Worm (Caenorhabditis elegans) whole organism, late embryonic: ENCODE results near the gene abu-1.
A peak's percentile ranks its signal among the peaks of the same experiment; 100 is the strongest.

Experiments used
- C08G9.2 ChIP-seq: sonication (generic microtip); optimal IDR thresholded peaks from 2 replicates; lab custom pipeline; 2016; ENCODE audit warnings: mild to moderate bottlenecking, missing genetic modification characterization, moderate library complexity, missing compliant biosample characterization
- C38D4.7 ChIP-seq: fragments of 200-800 bp; sonication (Bioruptor generic); optimal IDR thresholded peaks from 2 replicates; lab custom pipeline; 2018; ENCODE audit warnings: mild to moderate bottlenecking, missing genetic modification characterization, moderate library complexity, missing compliant biosample characterization
- F13H6.1 ChIP-seq: sonication (generic microtip); optimal IDR thresholded peaks from 2 replicates; lab custom pipeline; 2016; ENCODE audit warnings: missing genetic modification characterization, missing compliant biosample characterization
- K09A11.1 ChIP-seq: sonication (generic microtip); optimal IDR thresholded peaks from 2 replicates; lab custom pipeline; 2017; ENCODE audit warnings: antibody characterized with exemption, mild to moderate bottlenecking, missing genetic modification characterization, missing compliant biosample characterization; ENCODE audit not compliant: insufficient read depth
- ahr-1 ChIP-seq: sonication (generic microtip); optimal IDR thresholded peaks from 2 replicates; lab custom pipeline; 2016; ENCODE audit warnings: missing genetic modification characterization, missing compliant biosample characterization
- ceh-2 ChIP-seq: sonication (generic microtip); optimal IDR thresholded peaks from 2 replicates; lab custom pipeline; 2016; ENCODE audit warnings: missing genotype, missing genetic modification characterization, missing compliant biosample characterization
- ceh-22 ChIP-seq: sonication (generic microtip); optimal IDR thresholded peaks from 2 replicates; lab custom pipeline; 2017; ENCODE audit warnings: missing biosample characterization, missing genetic modification characterization
- ceh-24 ChIP-seq: sonication (generic microtip); optimal IDR thresholded peaks from 2 replicates; lab custom pipeline; 2016; ENCODE audit warnings: mild to moderate bottlenecking, missing genetic modification characterization, missing compliant biosample characterization
- ceh-30 ChIP-seq: fragments of 150-350 bp; optimal IDR thresholded peaks from 2 replicates; lab custom pipeline; 2014; ENCODE audit warnings: missing biosample characterization, missing genetic modification characterization
- ceh-31 ChIP-seq: sonication (generic microtip); optimal IDR thresholded peaks from 2 replicates; lab custom pipeline; 2016; ENCODE audit warnings: missing genetic modification characterization, missing compliant biosample characterization
- ceh-34 ChIP-seq: sonication (generic microtip); optimal IDR thresholded peaks from 2 replicates; lab custom pipeline; 2016; ENCODE audit warnings: mild to moderate bottlenecking, missing genetic modification characterization, missing compliant biosample characterization
- ceh-45 ChIP-seq: fragments of 200-800 bp; sonication (Bioruptor generic); IDR thresholded peaks from 2 replicates; pipeline ENCODE4 v1.3.6; 2022; ENCODE audit warnings: missing genetic modification reagents, missing genetic modification characterization, missing compliant biosample characterization
- ceh-48 ChIP-seq: sonication (generic microtip); optimal IDR thresholded peaks from 2 replicates; lab custom pipeline; 2016; ENCODE audit warnings: missing genetic modification characterization, inconsistent platforms, missing compliant biosample characterization
- ceh-9 ChIP-seq: sonication (generic microtip); optimal IDR thresholded peaks from 2 replicates; lab custom pipeline; 2016; ENCODE audit warnings: mild to moderate bottlenecking, missing genetic modification characterization, inconsistent platforms, missing compliant biosample characterization
- dmd-4 ChIP-seq: sonication (generic microtip); optimal IDR thresholded peaks from 2 replicates; lab custom pipeline; 2016; ENCODE audit warnings: borderline replicate concordance, missing genetic modification characterization, missing compliant biosample characterization
- dve-1 ChIP-seq: sonication (generic microtip); optimal IDR thresholded peaks from 2 replicates; lab custom pipeline; 2017; ENCODE audit warnings: antibody characterized with exemption, mild to moderate bottlenecking, missing genetic modification characterization, missing compliant biosample characterization
- elt-4 ChIP-seq: sonication (generic microtip); optimal IDR thresholded peaks from 2 replicates; lab custom pipeline; 2016; ENCODE audit warnings: missing genetic modification characterization, missing compliant biosample characterization
- ets-4 ChIP-seq: sonication (generic microtip); optimal IDR thresholded peaks from 2 replicates; lab custom pipeline; 2016; ENCODE audit warnings: missing genetic modification characterization, missing compliant biosample characterization
- fax-1 ChIP-seq: sonication (generic microtip); optimal IDR thresholded peaks from 2 replicates; lab custom pipeline; 2016; ENCODE audit warnings: missing genotype, missing genetic modification characterization, missing compliant biosample characterization
- gmeb-2 ChIP-seq: sonication (generic microtip); optimal IDR thresholded peaks from 2 replicates; lab custom pipeline; 2016; ENCODE audit warnings: missing genetic modification characterization, inconsistent platforms, missing compliant biosample characterization
- hlh-15 ChIP-seq: sonication (generic microtip); optimal IDR thresholded peaks from 2 replicates; lab custom pipeline; 2016; ENCODE audit warnings: missing genetic modification characterization, missing compliant biosample characterization
- hlh-8 ChIP-seq: sonication (generic microtip); optimal IDR thresholded peaks from 2 replicates; lab custom pipeline; 2016; ENCODE audit warnings: missing genotype, missing genetic modification characterization, missing compliant biosample characterization
- lim-6 ChIP-seq: sonication (generic microtip); optimal IDR thresholded peaks from 2 replicates; lab custom pipeline; 2016; ENCODE audit warnings: missing genetic modification characterization, missing compliant biosample characterization
- mec-3 ChIP-seq: sonication (generic microtip); optimal IDR thresholded peaks from 2 replicates; lab custom pipeline; 2016; ENCODE audit warnings: borderline replicate concordance, missing genetic modification characterization, missing compliant biosample characterization
- nfya-1 ChIP-seq: sonication (generic microtip); optimal IDR thresholded peaks from 2 replicates; lab custom pipeline; 2017; ENCODE audit warnings: missing genetic modification characterization, mild to moderate bottlenecking, missing compliant biosample characterization, antibody characterized with exemption, moderate library complexity
- nhr-11 ChIP-seq: fragments of 150-350 bp; optimal IDR thresholded peaks from 2 replicates; lab custom pipeline; 2014; ENCODE audit warnings: missing biosample characterization, missing genetic modification characterization
- odd-2 ChIP-seq: sonication (generic microtip); optimal IDR thresholded peaks from 2 replicates; lab custom pipeline; 2017; ENCODE audit warnings: antibody characterized with exemption, mild to moderate bottlenecking, missing genetic modification characterization, missing compliant biosample characterization
- pat-9 ChIP-seq: fragments of 200-800 bp; sonication (Bioruptor generic); optimal IDR thresholded peaks from 2 replicates; lab custom pipeline; 2018; ENCODE audit warnings: mild to moderate bottlenecking, missing genetic modification characterization, moderate library complexity, missing compliant biosample characterization
- pax-1 ChIP-seq: fragments of 150-350 bp; optimal IDR thresholded peaks from 2 replicates; lab custom pipeline; 2014; ENCODE audit warnings: missing biosample characterization, missing genetic modification characterization
- pha-4 ChIP-seq: fragments of 150-350 bp; optimal IDR thresholded peaks from 2 replicates; lab custom pipeline; 2018; ENCODE audit warnings: missing biosample characterization, missing genetic modification reagents, missing genetic modification characterization
- pqm-1 ChIP-seq: sonication (generic microtip); optimal IDR thresholded peaks from 2 replicates; lab custom pipeline; 2016; ENCODE audit warnings: missing genetic modification characterization, missing compliant biosample characterization
- pros-1 ChIP-seq: fragments of 150-350 bp; optimal IDR thresholded peaks from 2 replicates; lab custom pipeline; 2014; ENCODE audit warnings: missing biosample characterization, missing genetic modification reagents, missing genetic modification characterization
- ref-2 ChIP-seq: sonication (generic microtip); optimal IDR thresholded peaks from 2 replicates; lab custom pipeline; 2016; ENCODE audit warnings: missing genetic modification characterization, missing compliant biosample characterization
- rnt-1 ChIP-seq: sonication (generic microtip); optimal IDR thresholded peaks from 2 replicates; lab custom pipeline; 2016; ENCODE audit warnings: missing genetic modification characterization, missing compliant biosample characterization
- sox-2 ChIP-seq: fragments of 200-800 bp; sonication (Bioruptor generic); IDR thresholded peaks from 2 replicates; pipeline ENCODE4 v1.3.6; 2022; ENCODE audit warnings: missing genetic modification reagents, missing genetic modification characterization, missing compliant biosample characterization
- tbx-2 ChIP-seq: sonication (generic microtip); optimal IDR thresholded peaks from 2 replicates; lab custom pipeline; 2016; ENCODE audit warnings: missing genetic modification characterization, missing compliant biosample characterization
- tbx-7 ChIP-seq: sonication (generic microtip); optimal IDR thresholded peaks from 2 replicates; lab custom pipeline; 2016; ENCODE audit warnings: missing genotype, missing genetic modification characterization, missing compliant biosample characterization
- ttx-3 ChIP-seq: sonication (generic microtip); optimal IDR thresholded peaks from 2 replicates; lab custom pipeline; 2016; ENCODE audit warnings: missing genetic modification reagents, missing genetic modification characterization, missing compliant biosample characterization
- unc-3 ChIP-seq, 2 experiments: fragments of 200-800 bp in 1 of 2; sonication (Bioruptor generic) in 1 of 2; sonication (generic microtip) in 1 of 2; conservative IDR thresholded peaks in 1 of 2; optimal IDR thresholded peaks in 1 of 2; 2 replicates each; pipeline versions ENCODE4 v1.3.6 to Lab custom; 2016 to 2022; ENCODE audit warnings: missing compliant biosample characterization in 2 of 2, missing genetic modification characterization in 2 of 2, missing genetic modification reagents in 1 of 2
- unc-42 ChIP-seq: sonication (generic microtip); optimal IDR thresholded peaks from 2 replicates; lab custom pipeline; 2016; ENCODE audit warnings: missing genotype, missing genetic modification characterization, missing compliant biosample characterization
- zip-5 ChIP-seq: sonication (generic microtip); optimal IDR thresholded peaks from 2 replicates; lab custom pipeline; 2016; ENCODE audit warnings: missing genetic modification characterization, missing compliant biosample characterization
- ztf-16 ChIP-seq: sonication (generic microtip); optimal IDR thresholded peaks from 2 replicates; lab custom pipeline; 2017; ENCODE audit warnings: missing genetic modification characterization, missing compliant biosample characterization

abu-1 gene

DNA sequence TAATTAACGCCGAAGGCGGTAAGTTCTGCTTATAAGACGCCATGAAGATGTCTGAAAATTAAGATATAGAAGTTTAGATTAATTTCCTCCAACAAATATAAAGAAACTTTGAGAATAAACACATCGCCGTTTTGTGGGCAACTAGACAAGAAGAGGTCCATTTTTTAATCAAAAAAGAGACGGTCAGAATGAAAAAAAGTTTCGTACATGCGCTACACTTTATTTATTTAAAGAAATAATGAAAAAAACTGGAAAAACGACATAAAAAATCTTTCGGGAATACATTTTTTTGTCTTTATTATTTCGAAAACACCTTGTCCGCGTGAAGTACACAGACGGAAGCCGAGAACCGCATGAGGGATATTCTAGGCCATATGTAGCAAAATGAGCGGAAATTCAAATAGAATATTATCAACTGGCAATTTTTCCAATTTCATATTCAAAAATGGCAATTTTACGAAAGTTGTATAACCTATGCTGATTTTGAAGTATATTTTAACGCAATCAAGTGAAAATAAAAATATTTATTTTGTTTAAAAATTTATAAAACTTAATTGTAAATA, 25.8 kb downstream of the abu-1 start, which contains the start of gene sluh-7 (continued):
- TF ChIP-seq ceh-24 (tag; lab: Kevin White, UChicago) (no peak), ceh-2 (peak; percentile 96), zip-5 (tag; lab: Kevin White, UChicago) (peak; percentile 90), elt-4 (no peak), ceh-45 (GFP tag; lab: Robert Waterston, UW) (no peak), pqm-1 (tag; lab: Kevin White, UChicago) (no peak), odd-2 (no peak), ets-4 (tag; lab: Kevin White, UChicago) (peak; percentile 90), gmeb-2 (tag; lab: Kevin White, UChicago) (no peak), ceh-31 (tag; lab: Kevin White, UChicago) (peak; percentile 96), hlh-8 (tag; lab: Kevin White, UChicago) (peak; percentile 91), pax-1 (tag; lab: Kevin White, UChicago) (no peak), mec-3 (tag; lab: Kevin White, UChicago) (peak; percentile 81), ceh-48 (tag; lab: Kevin White, UChicago) (no peak), ceh-30 (tag; lab: Kevin White, UChicago) (no peak), pros-1 (no peak), K09A11.1 (no peak), pha-4 (tag; lab: Kevin White, UChicago) (no peak), unc-3 (GFP tag; conservative IDR thresholded peaks at IDR 0.05; lab: Robert Waterston, UW) (no peak), unc-3 (tag; optimal IDR thresholded peaks at IDR 0.05; lab: Kevin White, UChicago) (no peak), pat-9 (tag; lab: Kevin White, UChicago) (no peak), C08G9.2 (peak; percentile 98), ceh-22 (tag; lab: Kevin White, UChicago) (no peak), C38D4.7 (GFP tag; lab: Kevin White, UChicago) (no peak), lim-6 (tag; lab: Kevin White, UChicago) (peak; percentile 72), dmd-4 (tag; lab: Kevin White, UChicago) (no peak), nhr-11 (tag; lab: Kevin White, UChicago) (no peak), sox-2 (GFP tag; lab: Robert Waterston, UW) (no peak), rnt-1 (tag; lab: Kevin White, UChicago) (peak; percentile 79), F13H6.1 (peak; percentile 49), ttx-3 (tag; lab: Kevin White, UChicago) (peak; percentile 44), dve-1 (tag; lab: Kevin White, UChicago) (no peak), ahr-1 (tag; lab: Kevin White, UChicago) (peak; percentile 52), ztf-16 (tag; lab: Kevin White, UChicago) (peak; percentile 37), hlh-15 (tag; lab: Kevin White, UChicago) (peak; percentile 48), ceh-9 (tag; lab: Kevin White, UChicago) (no peak), nfya-1 (tag; lab: Kevin White, UChicago) (peak; percentile 50), ceh-34 (tag; lab: Kevin White, UChicago) (peak; percentile 52), fax-1 (tag; lab: Kevin White, UChicago) (peak; percentile 74), ref-2 (tag; lab: Kevin White, UChicago) (peak; percentile 88)

DNA sequence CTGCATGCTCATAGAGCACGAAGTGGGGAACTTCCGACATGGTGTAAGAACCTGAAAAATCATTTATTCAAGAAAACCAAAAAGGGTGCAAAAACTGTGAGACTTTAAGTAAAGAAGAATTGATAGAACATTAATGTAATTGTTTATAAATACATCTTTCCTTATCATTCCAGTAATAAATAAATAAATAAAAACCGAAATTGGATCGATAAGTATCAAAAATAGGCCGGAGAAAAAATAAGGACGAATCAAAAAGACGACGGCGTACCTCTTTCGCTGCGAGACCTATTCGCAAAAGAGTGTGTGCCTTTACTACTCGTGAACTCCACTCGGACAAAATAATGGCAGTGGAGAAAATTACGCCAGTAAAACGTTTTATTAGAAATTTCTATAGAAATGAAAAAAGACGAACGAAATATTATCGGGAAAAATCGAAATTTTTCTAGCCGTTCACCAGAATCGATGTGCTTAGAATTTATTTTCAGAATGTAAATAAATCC, 28.6 kb downstream of the abu-1 start, which contains the start of gene nol-56:
Gene nol-56 (minus strand): TSS at position 51 of the 500 bp plus-strand sequence.
- no peak for TF ChIP-seq ceh-30 (tag; lab: Kevin White, UChicago)
- TF ChIP-seq tbx-7, result peak; percentile 8
- peak; percentile 48 for TF ChIP-seq ceh-31 (tag; lab: Kevin White, UChicago)
- TF ChIP-seq tbx-2 (tag; lab: Kevin White, UChicago), result peak; percentile 15
- TF ChIP-seq nfya-1 (tag; lab: Kevin White, UChicago), result peak; percentile 58
- TF ChIP-seq unc-42, result peak; percentile 7
